Fruit fly (Drosophila melanogaster) whole organism, embryonic: ENCODE results near the gene CG33181.
A peak's percentile ranks its signal among the peaks of the same experiment; 100 is the strongest.

ENCODE experiments used
- CG12236 ChIP-seq: fragments of 200-800 bp; sonication (Bioruptor generic); optimal IDR thresholded peaks from 2 replicates; lab custom pipeline; 2016; ENCODE audit warnings: missing biosample characterization, missing genetic modification characterization
- CG17912 ChIP-seq: fragments of 200-800 bp; sonication (Bioruptor generic); optimal IDR thresholded peaks from 2 replicates; lab custom pipeline; 2018; ENCODE audit warnings: missing biosample characterization, mild to moderate bottlenecking, missing genetic modification characterization
- CG32767 ChIP-seq: fragments of 200-800 bp; sonication (Bioruptor generic); IDR thresholded peaks from 2 replicates; pipeline ENCODE4 v1.3.6; 2022; ENCODE audit warnings: missing biosample characterization, missing genetic modification characterization
- CG3281 ChIP-seq: fragments of 200-800 bp; sonication (Bioruptor generic); optimal IDR thresholded peaks from 3 replicates; lab custom pipeline; 2017; ENCODE audit warnings: missing biosample characterization, mild to moderate bottlenecking, missing genetic modification characterization
- CG42726 ChIP-seq: fragments of 200-800 bp; sonication (Bioruptor generic); IDR thresholded peaks from 2 replicates; pipeline ENCODE4 v1.3.6; 2022; ENCODE audit warnings: missing biosample characterization, missing genetic modification characterization; ENCODE audit not compliant: partially characterized antibody
- CG4282 ChIP-seq: fragments of 200-800 bp; sonication (Bioruptor generic); optimal IDR thresholded peaks from 2 replicates; lab custom pipeline; 2016; ENCODE audit warnings: missing biosample characterization, missing genetic modification characterization
- CG4707 ChIP-seq: fragments of 200-800 bp; sonication (Bioruptor generic); optimal IDR thresholded peaks from 2 replicates; lab custom pipeline; 2018; ENCODE audit warnings: missing biosample characterization, mild to moderate bottlenecking, missing genetic modification characterization, moderate library complexity
- CG6254 ChIP-seq: fragments of 200-800 bp; sonication (Bioruptor generic); optimal IDR thresholded peaks from 3 replicates; lab custom pipeline; 2017; ENCODE audit warnings: mild to moderate bottlenecking, missing biosample characterization, missing genetic modification reagents, missing genetic modification characterization
- CG6765 ChIP-seq: fragments of 200-800 bp; sonication (Bioruptor generic); optimal IDR thresholded peaks from 3 replicates; lab custom pipeline; 2017; ENCODE audit warnings: missing biosample characterization, mild to moderate bottlenecking, missing genetic modification characterization
- CG9932 ChIP-seq: fragments of 200-800 bp; sonication (Bioruptor generic); IDR thresholded peaks from 2 replicates; pipeline ENCODE4 v1.3.6; 2022; ENCODE audit warnings: missing biosample characterization, missing genetic modification characterization
- CoRest ChIP-seq: fragments of 200-800 bp; sonication (Bioruptor generic); optimal IDR thresholded peaks from 3 replicates; lab custom pipeline; 2018; ENCODE audit warnings: missing biosample characterization, mild to moderate bottlenecking, missing genetic modification characterization, moderate library complexity
- CrebB ChIP-seq: fragments of 200-800 bp; sonication (Bioruptor generic); optimal IDR thresholded peaks from 3 replicates; lab custom pipeline; 2018; ENCODE audit warnings: missing biosample characterization, mild to moderate bottlenecking, missing genetic modification characterization
- D19A ChIP-seq: fragments of 200-800 bp; optimal IDR thresholded peaks from 3 replicates; lab custom pipeline; 2019; ENCODE audit warnings: missing biosample characterization, mild to moderate bottlenecking, missing genetic modification characterization, moderate library complexity
- Drgx ChIP-seq: fragments of 200-800 bp; sonication (Bioruptor generic); IDR thresholded peaks from 2 replicates; pipeline ENCODE4 v1.3.6; 2022; ENCODE audit warnings: missing biosample characterization, missing genetic modification characterization
- GATAe ChIP-seq: fragments of 200-800 bp; sonication (Bioruptor generic); conservative IDR thresholded peaks from 2 replicates; pipeline ENCODE4 v1.3.6; 2022; ENCODE audit warnings: missing biosample characterization, missing genetic modification characterization
- H2.0 ChIP-seq: fragments of 200-800 bp; sonication (Bioruptor generic); IDR thresholded peaks from 2 replicates; pipeline ENCODE4 v1.3.6; 2022; ENCODE audit warnings: missing biosample characterization, missing genetic modification characterization
- HLHmδ ChIP-seq: fragments of 200-800 bp; sonication (Bioruptor generic); optimal IDR thresholded peaks from 2 replicates; lab custom pipeline; 2018; ENCODE audit warnings: missing biosample characterization, mild to moderate bottlenecking, missing genetic modification characterization, moderate library complexity
- Hr39 ChIP-seq: fragments of >200 bp; optimal IDR thresholded peaks from 2 replicates; lab custom pipeline; 2017
- Kr ChIP-seq: fragments of 200-800 bp; sonication (Bioruptor generic); optimal IDR thresholded peaks from 2 replicates; lab custom pipeline; 2017; ENCODE audit warnings: missing biosample characterization, mild to moderate bottlenecking, missing genetic modification characterization
- MBD-R2 ChIP-seq: fragments of 200-800 bp; sonication (Bioruptor generic); IDR thresholded peaks from 2 replicates; pipeline ENCODE4 v1.3.6; 2022; ENCODE audit warnings: missing biosample characterization, missing genetic modification characterization
- MTF-1 ChIP-seq: fragments of 200-800 bp; sonication (Bioruptor generic); optimal IDR thresholded peaks from 2 replicates; lab custom pipeline; 2018; ENCODE audit warnings: missing biosample characterization, mild to moderate bottlenecking, missing genetic modification characterization, borderline replicate concordance
- Mes4 ChIP-seq: fragments of 200-800 bp; sonication (Bioruptor generic); optimal IDR thresholded peaks from 2 replicates; lab custom pipeline; 2016; ENCODE audit warnings: missing biosample characterization, missing genetic modification characterization
- Neu2 ChIP-seq: fragments of 200-800 bp; sonication (Bioruptor generic); optimal IDR thresholded peaks from 3 replicates; lab custom pipeline; 2016; ENCODE audit warnings: missing biosample characterization, missing genetic modification characterization, borderline replicate concordance
- Pdp1 ChIP-seq, 2 experiments: fragments of 200-800 bp; sonication (Bioruptor generic); optimal IDR thresholded peaks; 3 replicates each; lab custom pipeline; 2016; ENCODE audit warnings: missing biosample characterization in 2 of 2, missing genetic modification characterization in 2 of 2, mild to moderate bottlenecking in 1 of 2, moderate library complexity in 1 of 2
- Scr ChIP-seq: fragments of 200-800 bp; sonication (Bioruptor generic); IDR thresholded peaks from 2 replicates; pipeline ENCODE4 v1.3.6; 2022; ENCODE audit warnings: missing biosample characterization, missing genetic modification characterization; ENCODE audit not compliant: partially characterized antibody
- Sry-δ ChIP-seq: fragments of 200-800 bp; sonication (Bioruptor generic); optimal IDR thresholded peaks from 2 replicates; lab custom pipeline; 2016; ENCODE audit warnings: missing biosample characterization, missing genetic modification characterization
- Tbp ChIP-seq: fragments of >200 bp; optimal IDR thresholded peaks from 2 replicates; lab custom pipeline; 2018; ENCODE audit warnings: missing biosample characterization, missing genetic modification characterization
- Trl ChIP-seq, 3 experiments: fragments of >200 bp in 2 of 3; fragments of 200-800 bp in 1 of 3; sonication (Bioruptor generic) in 1 of 3; optimal IDR thresholded peaks; 2 replicates in 1 of 3; 3 replicates in 2 of 3; lab custom pipeline; 2016 to 2017; ENCODE audit warnings: missing biosample characterization in 1 of 3, missing genetic modification characterization in 1 of 3
- Xrp1 ChIP-seq: fragments of 200-800 bp; sonication (Bioruptor generic); IDR thresholded peaks from 2 replicates; pipeline ENCODE4 v1.3.6; 2022; ENCODE audit warnings: missing biosample characterization, missing genetic modification characterization
- amos ChIP-seq: fragments of 200-800 bp; sonication (Bioruptor generic); IDR thresholded peaks from 2 replicates; pipeline ENCODE4 v1.3.6; 2022; ENCODE audit warnings: missing biosample characterization, missing genetic modification characterization; ENCODE audit not compliant: partially characterized antibody
- az2 ChIP-seq: fragments of 200-800 bp; sonication (Bioruptor generic); optimal IDR thresholded peaks from 3 replicates; lab custom pipeline; 2016; ENCODE audit warnings: missing biosample characterization, missing genetic modification characterization
- bbx ChIP-seq: fragments of 200-800 bp; sonication (Bioruptor generic); IDR thresholded peaks from 2 replicates; pipeline ENCODE4 v1.3.6; 2022; ENCODE audit warnings: missing biosample characterization, missing genetic modification characterization; ENCODE audit not compliant: partially characterized antibody
- corto ChIP-seq: fragments of 200-800 bp; sonication (Bioruptor generic); optimal IDR thresholded peaks from 2 replicates; lab custom pipeline; 2016; ENCODE audit warnings: missing biosample characterization, mild to moderate bottlenecking, missing genetic modification characterization, moderate library complexity
- crol ChIP-seq: fragments of 200-800 bp; sonication (Bioruptor generic); IDR thresholded peaks from 2 replicates; pipeline ENCODE4 v1.3.6; 2022; ENCODE audit warnings: missing biosample characterization, missing genetic modification characterization
- da ChIP-seq: fragments of 200-800 bp; sonication (Bioruptor generic); optimal IDR thresholded peaks from 2 replicates; lab custom pipeline; 2016; ENCODE audit warnings: missing biosample characterization, missing genetic modification characterization
- dimm ChIP-seq: fragments of 200-800 bp; sonication (Bioruptor generic); IDR thresholded peaks from 2 replicates; pipeline ENCODE4 v1.3.6; 2022; ENCODE audit warnings: missing biosample characterization, missing genetic modification characterization
- dysf ChIP-seq: fragments of 200-800 bp; sonication (Bioruptor generic); IDR thresholded peaks from 3 replicates; pipeline ENCODE4 v1.3.6; 2022; ENCODE audit warnings: missing biosample characterization, missing genetic modification characterization
- ems ChIP-seq: fragments of 200-800 bp; sonication (Bioruptor generic); optimal IDR thresholded peaks from 3 replicates; lab custom pipeline; 2016; ENCODE audit warnings: missing biosample characterization, missing genetic modification characterization
- ewg ChIP-seq: fragments of 200-800 bp; sonication (Bioruptor generic); optimal IDR thresholded peaks from 3 replicates; lab custom pipeline; 2017; ENCODE audit warnings: mild to moderate bottlenecking, missing biosample characterization, missing genetic modification reagents, missing genetic modification characterization
- eyg ChIP-seq: fragments of 200-800 bp; sonication (Bioruptor generic); optimal IDR thresholded peaks from 3 replicates; lab custom pipeline; 2016; ENCODE audit warnings: missing biosample characterization, missing genetic modification characterization
- gce ChIP-seq: fragments of 200-800 bp; sonication (Bioruptor generic); IDR thresholded peaks from 3 replicates; pipeline ENCODE4 v1.3.6; 2022; ENCODE audit warnings: missing biosample characterization, missing genetic modification characterization
- her ChIP-seq: fragments of 200-800 bp; sonication (Bioruptor generic); optimal IDR thresholded peaks from 2 replicates; lab custom pipeline; 2016; ENCODE audit warnings: missing biosample characterization, missing genetic modification characterization
- insv ChIP-seq, 2 experiments: fragments of 200-800 bp; sonication (Bioruptor generic); optimal IDR thresholded peaks; 3 replicates each; lab custom pipeline; 2016 to 2018; ENCODE audit warnings: missing biosample characterization in 2 of 2, missing genetic modification characterization in 2 of 2
- kni ChIP-seq: fragments of 200-800 bp; sonication (Bioruptor generic); optimal IDR thresholded peaks from 3 replicates; lab custom pipeline; 2017; ENCODE audit warnings: mild to moderate bottlenecking, missing biosample characterization, missing genetic modification reagents, missing genetic modification characterization
- luna ChIP-seq: fragments of 200-800 bp; sonication (Bioruptor generic); optimal IDR thresholded peaks from 2 replicates; lab custom pipeline; 2016; ENCODE audit warnings: missing biosample characterization, missing genetic modification characterization
- slp2 ChIP-seq: fragments of 200-800 bp; sonication (Bioruptor generic); optimal IDR thresholded peaks from 2 replicates; lab custom pipeline; 2016; ENCODE audit warnings: missing biosample characterization, missing genetic modification characterization
- sna ChIP-seq: fragments of 200-800 bp; sonication (Bioruptor generic); IDR thresholded peaks from 2 replicates; pipeline ENCODE4 v1.3.6; 2022; ENCODE audit warnings: missing biosample characterization, missing genetic modification characterization; ENCODE audit not compliant: partially characterized antibody
- tin ChIP-seq: fragments of 200-800 bp; sonication (Bioruptor generic); optimal IDR thresholded peaks from 3 replicates; lab custom pipeline; 2016; ENCODE audit warnings: missing biosample characterization, missing genetic modification characterization
- unpg ChIP-seq: fragments of 200-800 bp; sonication (Bioruptor generic); optimal IDR thresholded peaks from 3 replicates; lab custom pipeline; 2018; ENCODE audit warnings: missing biosample characterization, mild to moderate bottlenecking, missing genetic modification characterization, moderate library complexity

CG33181 gene

DNA sequence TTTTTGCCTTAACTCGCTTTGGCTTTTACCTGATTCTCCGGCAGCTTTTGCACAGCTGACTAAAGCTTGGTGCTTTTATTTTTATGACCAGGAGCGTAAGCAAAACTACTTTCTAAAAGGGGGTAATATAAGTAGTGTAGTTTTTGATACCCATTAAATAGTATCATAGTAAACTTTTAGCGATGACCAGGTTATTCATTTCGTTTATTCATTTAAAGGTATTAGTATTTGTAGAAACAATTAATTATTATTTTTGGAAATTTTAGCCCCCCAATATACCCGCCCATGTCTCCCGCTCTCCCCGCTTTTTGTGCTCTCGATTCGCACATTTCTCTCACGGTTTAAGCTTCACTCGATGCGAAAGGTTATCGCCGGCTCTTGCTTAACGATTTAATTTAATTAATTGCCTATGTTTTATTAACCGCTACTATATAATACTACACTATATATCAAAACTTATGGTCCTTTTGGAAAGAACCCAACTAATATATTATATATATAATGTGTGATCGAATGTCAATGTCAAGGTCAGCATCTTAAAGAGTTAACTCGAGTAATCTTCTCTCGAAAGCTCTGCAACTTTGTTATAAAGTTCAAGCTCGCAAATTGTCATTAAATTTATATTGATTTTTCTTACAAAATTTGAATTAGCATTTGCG is 24.6 kb upstream of the CG33181 start, which contains the start of gene Sptr (continued):
- TF ChIP-seq her (peak; percentile 64), ems (peak; percentile 80), CG32767 (GFP tag; lab: Robert Waterston, UW) (peak; percentile 73), ewg (peak; percentile 66), MBD-R2 (GFP tag; lab: Robert Waterston, UW) (peak; percentile 80), MTF-1 (GFP tag; lab: Kevin White, UChicago) (peak; percentile 51), dysf (GFP tag; lab: Robert Waterston, UW) (peak; percentile 95), amos (GFP tag; lab: Robert Waterston, UW) (no peak), CG4282 (GFP tag; lab: Kevin White, UChicago) (peak; percentile 7), gce (GFP tag; lab: Robert Waterston, UW) (peak; percentile 78; the same call in 2 of the 3 replicates), H2.0 (GFP tag; lab: Robert Waterston, UW) (peak; percentile 86), luna (GFP tag; lab: Kevin White, UChicago) (peak; percentile 65), HLHmδ (GFP tag; lab: Kevin White, UChicago) (no peak), CoRest (tag; lab: Kevin White, UChicago) (peak; percentile 90), Scr (GFP tag; lab: Robert Waterston, UW) (no peak), Pdp1 (GFP tag; optimal IDR thresholded peaks at IDR 0.05; lab: Kevin White, UChicago) (peak; percentile 75 to 79), eyg (GFP tag; lab: Kevin White, UChicago) (peak; percentile 67), CG6765 (GFP tag; lab: Kevin White, UChicago) (peak; percentile 91), Mes4 (peak; percentile 14), insv (GFP tag; optimal IDR thresholded peaks at IDR 0.05; lab: Kevin White, UChicago) (peak in 1 of 2 experiments; percentile 52), Kr (GFP tag; lab: Kevin White, UChicago) (no peak), CG4707 (GFP tag; lab: Kevin White, UChicago) (peak; percentile 23), az2 (GFP tag; lab: Kevin White, UChicago) (peak; percentile 73), Xrp1 (GFP tag; lab: Robert Waterston, UW) (peak; percentile 89), Hr39 (lab: Kevin White, UChicago) (no peak), kni (GFP tag; lab: Kevin White, UChicago) (no peak), Drgx (peak; percentile 95), slp2 (GFP tag; lab: Kevin White, UChicago) (peak; percentile 38), Neu2 (GFP tag; lab: Kevin White, UChicago) (no peak), crol (peak; percentile 35; the same call in 1 of the 2 replicates), corto (GFP tag; lab: Kevin White, UChicago) (peak; percentile 90), Sry-δ (peak; percentile 26), D19A (tag; lab: Kevin White, UChicago) (peak; percentile 79), tin (GFP tag; lab: Kevin White, UChicago) (peak; percentile 73), CrebB (tag; lab: Kevin White, UChicago) (peak; percentile 88), unpg (peak; percentile 92), CG12236 (GFP tag; lab: Kevin White, UChicago) (no peak), CG42726 (GFP tag; lab: Robert Waterston, UW) (no peak), dimm (GFP tag; lab: Robert Waterston, UW) (peak; percentile 65), CG9932 (GFP tag; lab: Robert Waterston, UW) (peak; percentile 92), Trl (optimal IDR thresholded peaks at IDR 0.05; lab: Kevin White, UChicago) (peak; percentile 35 to 75), Trl (GFP tag; optimal IDR thresholded peaks at IDR 0.05; lab: Kevin White, UChicago) (peak; percentile 59), CG3281 (peak; percentile 94), CG17912 (GFP tag; lab: Kevin White, UChicago) (no peak), GATAe (peak; percentile 37; the same call in 1 of the 2 replicates), Tbp (no peak), sna (GFP tag; lab: Robert Waterston, UW) (no peak), CG6254 (GFP tag; lab: Kevin White, UChicago) (peak; percentile 49), bbx (GFP tag; lab: Robert Waterston, UW) (no peak), da (GFP tag; lab: Kevin White, UChicago) (no peak)
